Worm (Caenorhabditis elegans) whole organism, midembryonic: ENCODE results near the gene C25A8.5.

Experiments used
- T22C8.4 ChIP-seq: fragments of 200-800 bp; sonication (Bioruptor generic); IDR thresholded peaks from 2 replicates; pipeline ENCODE4 v1.3.6; 2022; ENCODE audit warnings: missing genetic modification characterization, missing compliant biosample characterization
- cog-1 ChIP-seq: sonication (generic microtip); optimal IDR thresholded peaks from 2 replicates; lab custom pipeline; 2016; ENCODE audit warnings: missing genetic modification characterization, missing compliant biosample characterization
- klf-2 ChIP-seq: fragments of 200-800 bp; sonication (Bioruptor generic); conservative IDR thresholded peaks from 2 replicates; pipeline ENCODE4 v1.3.6; 2022; ENCODE audit warnings: missing genetic modification reagents, missing genetic modification characterization, missing compliant biosample characterization
- med-1 ChIP-seq: sonication (generic microtip); optimal IDR thresholded peaks from 2 replicates; lab custom pipeline; 2017; ENCODE audit warnings: missing genetic modification characterization, mild to moderate bottlenecking, missing compliant biosample characterization, antibody characterized with exemption, missing genetic modification reagents; ENCODE audit not compliant: insufficient read depth
- ztf-23 ChIP-seq: fragments of 200-800 bp; sonication (Bioruptor generic); IDR thresholded peaks from 2 replicates; pipeline ENCODE4 v1.3.6; 2022; ENCODE audit warnings: missing genetic modification reagents, missing genetic modification characterization, missing compliant biosample characterization

ce11 chrIV:6972427-6972826 lies 26.9 kb upstream of the C25A8.5 start, which contains the start of gene nhr-249:
- no peak for TF ChIP-seq klf-2 (GFP tag; lab: Robert Waterston, UW)
- TF ChIP-seq ztf-23 (GFP tag; lab: Robert Waterston, UW), result no peak
- TF ChIP-seq cog-1 (tag; lab: Kevin White, UChicago), result no peak
- no peak for TF ChIP-seq T22C8.4
- TF ChIP-seq med-1 (GFP tag; lab: Kevin White, UChicago), result no peak
